Fruit fly (Drosophila melanogaster): ENCODE data around the gene CG44325.

Gene CG44325

DNA sequence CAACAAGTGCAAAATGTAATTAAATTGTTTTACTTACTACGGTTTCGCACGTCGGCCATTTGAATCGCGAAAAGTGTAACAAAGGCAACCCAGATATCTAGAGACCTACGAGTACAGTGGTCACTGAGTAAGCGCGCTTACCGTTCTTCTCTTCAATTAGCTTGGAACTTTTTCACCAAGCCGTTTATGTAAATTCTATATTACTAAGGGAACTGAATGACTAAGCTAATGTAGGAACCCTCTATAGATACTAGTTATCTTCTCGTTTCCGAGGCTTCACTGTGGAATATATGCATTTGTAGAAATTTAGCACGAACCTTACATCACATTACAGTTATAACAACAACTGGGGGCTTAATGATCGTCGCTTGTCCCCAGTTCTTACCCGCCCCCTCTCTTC, 31.3 kb downstream of the CG44325 start (continued):
- no peak for TF ChIP-seq CG10321 (GFP tag; IDR thresholded peaks at IDR 0.05)
- no peak for TF ChIP-seq slou (GFP tag; optimal IDR thresholded peaks at IDR 0.05)
- no peak for TF ChIP-seq NK7.1 (GFP tag; optimal IDR thresholded peaks at IDR 0.05)
- peak; percentile 13; the same call in 1 of the 2 replicates for TF ChIP-seq gt (GFP tag; IDR thresholded peaks at IDR 0.05)
- no peak for TF ChIP-seq Hsf (GFP tag; optimal IDR thresholded peaks at IDR 0.05)
- no peak for TF ChIP-seq CG5180 (GFP tag; optimal IDR thresholded peaks at IDR 0.05)
- no peak for TF ChIP-seq CHES-1-like (GFP tag; optimal IDR thresholded peaks at IDR 0.05)
- no peak for TF ChIP-seq so (GFP tag; IDR thresholded peaks at IDR 0.05)
- TF ChIP-seq esg (GFP tag; conservative IDR thresholded peaks at IDR 0.05) = peak; percentile 66
- peak; percentile 1 for TF ChIP-seq Blimp-1 (GFP tag; optimal IDR thresholded peaks at IDR 0.05)
- no peak for TF ChIP-seq lov (optimal IDR thresholded peaks at IDR 0.05)
- no peak for TF ChIP-seq lov (GFP tag; IDR thresholded peaks at IDR 0.05)
- TF ChIP-seq bab2 (GFP tag; optimal IDR thresholded peaks at IDR 0.05) = peak; percentile 3
- TF ChIP-seq CG3163 (GFP tag; optimal IDR thresholded peaks at IDR 0.05) = no peak
- no peak for TF ChIP-seq fru (optimal IDR thresholded peaks at IDR 0.05)
- TF ChIP-seq CG10366 (GFP tag; IDR thresholded peaks at IDR 0.05) = peak; percentile 48
- TF ChIP-seq pan (optimal IDR thresholded peaks at IDR 0.05) = no peak
- TF ChIP-seq pan (GFP tag; optimal IDR thresholded peaks at IDR 0.05 in 1 of 2, IDR thresholded peaks at IDR 0.05 in 1 of 2) = peak in 1 of 2 experiments; percentile 46
- no peak for TF ChIP-seq Poxn (GFP tag; IDR thresholded peaks at IDR 0.05)
- TF ChIP-seq prd (optimal IDR thresholded peaks at IDR 0.05) = no peak
- peak; percentile 73; the same call in 2 of the 3 replicates for TF ChIP-seq prd (GFP tag; IDR thresholded peaks at IDR 0.05)
- TF ChIP-seq CG8281 (tag; optimal IDR thresholded peaks at IDR 0.05) = no peak
- TF ChIP-seq Dref (GFP tag; IDR thresholded peaks at IDR 0.05) = no peak
- TF ChIP-seq CG6254 (GFP tag; optimal IDR thresholded peaks at IDR 0.05) = no peak
- TF ChIP-seq sisA (GFP tag; IDR thresholded peaks at IDR 0.05) = peak; percentile 47
- TF ChIP-seq CG8924 (tag; optimal IDR thresholded peaks at IDR 0.05) = no peak
- peak; percentile 16 for TF ChIP-seq CG4820 (GFP tag; optimal IDR thresholded peaks at IDR 0.05)
- TF ChIP-seq kni (GFP tag; optimal IDR thresholded peaks at IDR 0.05) = no peak
- TF ChIP-seq sob (GFP tag; IDR thresholded peaks at IDR 0.05) = 0 out of 2 replicates have a peak, but pooled peaks have one; percentile 6
- no peak for TF ChIP-seq CG17186 (GFP tag; optimal IDR thresholded peaks at IDR 0.05)
- TF ChIP-seq zen (tag; optimal IDR thresholded peaks at IDR 0.05) = no peak
- TF ChIP-seq CG13624 (GFP tag; optimal IDR thresholded peaks at IDR 0.05) = no peak
- no peak for TF ChIP-seq CG12942 (GFP tag; optimal IDR thresholded peaks at IDR 0.05)
- TF ChIP-seq CG32532 (GFP tag; IDR thresholded peaks at IDR 0.05) = no peak
- TF ChIP-seq CG7786 (GFP tag; optimal IDR thresholded peaks at IDR 0.05) = no peak
- TF ChIP-seq Trl (optimal IDR thresholded peaks at IDR 0.05) = no peak
- TF ChIP-seq Trl (GFP tag; optimal IDR thresholded peaks at IDR 0.05) = no peak
- TF ChIP-seq lmd (GFP tag; IDR thresholded peaks at IDR 0.05) = peak; percentile 46
- no peak for TF ChIP-seq CG6272 (GFP tag; IDR thresholded peaks at IDR 0.05)
- no peak for TF ChIP-seq grn (GFP tag; optimal IDR thresholded peaks at IDR 0.05)
- TF ChIP-seq CG12071 (GFP tag; optimal IDR thresholded peaks at IDR 0.05) = no peak
- TF ChIP-seq B-H1 (GFP tag; IDR thresholded peaks at IDR 0.05) = peak; percentile 31; the same call in 2 of the 3 replicates
- TF ChIP-seq sim (GFP tag; IDR thresholded peaks at IDR 0.05) = no peak
- peak; percentile 26; the same call in 1 of the 2 replicates for TF ChIP-seq wdn (GFP tag; IDR thresholded peaks at IDR 0.05)
- TF ChIP-seq Sry-δ (GFP tag; optimal IDR thresholded peaks at IDR 0.05) = no peak
- no peak for TF ChIP-seq Taf1 (GFP tag; IDR thresholded peaks at IDR 0.05)
- TF ChIP-seq jigr1 (GFP tag; IDR thresholded peaks at IDR 0.05) = no peak
- TF ChIP-seq stc (GFP tag; IDR thresholded peaks at IDR 0.05) = peak; percentile 21; the same call in 1 of the 2 replicates
- TF ChIP-seq B-H2 (GFP tag; optimal IDR thresholded peaks at IDR 0.05) = no peak
- TF ChIP-seq Ssrp (tag; optimal IDR thresholded peaks at IDR 0.05) = peak; percentile 8
- no peak for TF ChIP-seq CG8478 (optimal IDR thresholded peaks at IDR 0.05)
- no peak for TF ChIP-seq CG1832 (GFP tag; optimal IDR thresholded peaks at IDR 0.05)
- TF ChIP-seq CG13296 (GFP tag; optimal IDR thresholded peaks at IDR 0.05) = no peak
- peak; percentile 32 for TF ChIP-seq CG15269 (tag; optimal IDR thresholded peaks at IDR 0.05)
- TF ChIP-seq pho (GFP tag; optimal IDR thresholded peaks at IDR 0.05) = no peak

Data from whole organism, embryonic.